Worm (Caenorhabditis elegans): ENCODE results near the gene srsx-24.

DNA sequence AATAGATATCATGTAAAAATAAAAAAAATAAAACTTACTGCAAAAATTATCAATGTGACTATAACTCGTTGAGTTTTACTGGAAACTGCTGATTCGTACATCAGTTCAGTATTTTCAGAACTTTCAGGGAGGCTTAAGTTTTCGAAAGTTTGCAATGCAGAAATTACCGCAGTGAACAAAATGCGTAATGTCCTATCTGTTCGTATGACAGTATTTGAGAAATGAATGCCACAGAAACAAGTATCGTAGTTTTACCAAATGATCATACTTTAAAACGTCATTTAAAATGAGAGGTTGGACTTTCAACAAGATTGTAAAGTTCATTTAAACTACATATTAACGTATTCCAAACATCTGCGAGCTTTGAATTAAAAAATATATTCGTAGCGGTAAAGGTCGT, 22.6 kb downstream of the srsx-24 start, which contains the start of gene C03G6.21:
- TF ChIP-seq ceh-62 (tag; optimal IDR thresholded peaks at IDR 0.05), result no peak
- no peak for TF ChIP-seq daf-12 (tag; optimal IDR thresholded peaks at IDR 0.05)
- no peak for TF ChIP-seq pqm-1 (tag; optimal IDR thresholded peaks at IDR 0.05)
- TF ChIP-seq F49E8.2 (tag; optimal IDR thresholded peaks at IDR 0.05; ENCODE audit: borderline replicate concordance), result no peak
- TF ChIP-seq hlh-11 (tag; optimal IDR thresholded peaks at IDR 0.05), result no peak
- no peak for TF ChIP-seq skn-1 (tag; optimal IDR thresholded peaks at IDR 0.05)

Measured in whole organism, L4 larva.